Fruit fly (Drosophila melanogaster) ovary, adult (tissue): ENCODE measurements around the gene CG9784.

Source experiments
- CG17801 ChIP-seq: fragments of 200-800 bp; optimal IDR thresholded peaks from 2 replicates; lab custom pipeline; 2019; ENCODE audit warnings: missing biosample characterization, mild to moderate bottlenecking, missing genetic modification characterization, moderate library complexity; ENCODE audit not compliant: partially characterized antibody

CG9784 gene

dm6 chrX:16632135-16632534 is 33.1 kb upstream of the CG9784 start, which contains the start of gene CG9777:
Gene CG9777, minus strand, starts transcription at chrX:16632235.
- TF ChIP-seq CG17801 (GFP tag; lab: Kevin White, UChicago): no peak

dm6 chrX:16624519-16624918 is 25.5 kb upstream of the CG9784 start:
- TF ChIP-seq CG17801 (GFP tag; lab: Kevin White, UChicago): no peak

dm6 chrX:16623524-16623923 is 24.5 kb upstream of the CG9784 start:
- no peak for TF ChIP-seq CG17801 (GFP tag; lab: Kevin White, UChicago)

dm6 chrX:16621462-16621861 is 22.4 kb upstream of the CG9784 start, which contains the start of gene CG9782:
Gene CG9782, minus strand, starts transcription at chrX:16621589.
- TF ChIP-seq CG17801 (GFP tag; lab: Kevin White, UChicago): no peak

dm6 chrX:16618724-16619123 is 19.7 kb upstream of the CG9784 start:
- TF ChIP-seq CG17801 (GFP tag; lab: Kevin White, UChicago): no peak

- no peak for TF ChIP-seq CG17801 (GFP tag; lab: Kevin White, UChicago)
Measured at dm6 chrX:16616773-16617738, 18.0 kb upstream of the CG9784 start.

DNA sequence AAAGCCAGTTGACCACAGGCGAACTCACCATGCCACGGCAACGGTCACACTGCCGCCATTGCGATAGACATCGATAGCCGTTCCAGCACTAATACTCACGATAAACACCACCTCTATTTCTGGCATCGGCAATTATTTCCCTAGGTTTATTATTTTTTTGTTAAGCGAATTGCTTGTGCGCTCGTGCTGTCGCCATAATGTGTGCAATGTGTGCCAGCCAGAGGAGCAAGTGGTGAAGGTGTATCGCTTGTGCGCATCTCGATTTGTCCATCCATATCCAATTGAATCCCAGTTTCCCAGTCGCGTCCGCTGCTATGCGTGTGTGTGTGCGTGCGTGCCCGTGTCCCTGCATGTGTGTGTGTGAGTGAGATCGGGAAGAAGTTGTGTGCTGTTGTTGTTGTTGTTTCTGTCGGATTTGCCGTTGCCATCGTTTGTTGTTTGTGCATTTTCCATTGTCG is 11.6 kb upstream of the CG9784 start, which contains the start of gene mbt:
Gene mbt, plus strand, starts transcription at position 85 of the 458 bp plus-strand sequence.
- peak; percentile 7 for TF ChIP-seq CG17801 (GFP tag; lab: Kevin White, UChicago)

DNA sequence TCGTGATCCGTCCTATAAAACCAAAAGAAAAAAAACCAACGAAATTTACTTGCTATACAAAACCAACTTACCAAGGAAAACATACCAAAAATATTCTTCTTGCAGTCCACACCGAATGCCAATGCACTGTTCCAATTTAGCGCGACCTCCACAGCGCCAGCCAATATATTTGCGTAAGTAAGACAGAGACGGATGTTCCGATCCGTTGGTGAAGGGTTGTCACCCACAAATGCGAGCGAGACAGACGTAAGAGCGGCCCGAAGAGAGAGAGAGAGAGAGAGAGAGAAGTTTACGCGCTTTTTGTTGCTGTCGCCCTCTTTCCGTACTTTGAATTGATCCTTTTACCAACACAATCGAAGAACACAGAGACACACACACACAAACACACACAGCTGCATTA is 8.8 kb upstream of the CG9784 start:
- no peak for TF ChIP-seq CG17801 (GFP tag; lab: Kevin White, UChicago)

dm6 chrX:16599770-16600169 is 755 bp upstream of the CG9784 start:
- TF ChIP-seq CG17801 (GFP tag; lab: Kevin White, UChicago): no peak

- TF ChIP-seq CG17801 (GFP tag; lab: Kevin White, UChicago): peak; percentile 23
Measured at dm6 chrX:16598336-16598977, 558 bp downstream of the CG9784 start.

- TF ChIP-seq CG17801 (GFP tag; lab: Kevin White, UChicago): no peak
Measured at dm6 chrX:16596250-16596793, 2.7 kb downstream of the CG9784 start.

DNA sequence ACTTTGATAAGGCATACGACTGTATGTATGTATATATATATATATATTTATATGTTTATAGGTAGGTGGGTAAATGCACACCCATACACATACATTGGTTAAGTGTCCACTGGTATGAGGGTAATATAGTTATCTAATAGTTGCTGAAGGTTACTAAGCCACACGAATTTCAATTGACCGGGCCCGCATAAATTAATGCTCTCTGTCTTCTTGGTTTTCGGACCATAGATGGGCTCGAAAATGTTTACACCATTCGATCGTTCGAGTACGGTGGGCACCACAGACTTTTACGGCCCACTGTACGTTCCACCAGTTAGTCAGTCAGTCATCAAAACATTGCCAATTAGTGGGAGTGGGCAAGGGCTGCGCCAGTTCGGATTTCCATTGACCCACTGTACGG is 3.6 kb downstream of the CG9784 start:
- TF ChIP-seq CG17801 (GFP tag; lab: Kevin White, UChicago): no peak

DNA sequence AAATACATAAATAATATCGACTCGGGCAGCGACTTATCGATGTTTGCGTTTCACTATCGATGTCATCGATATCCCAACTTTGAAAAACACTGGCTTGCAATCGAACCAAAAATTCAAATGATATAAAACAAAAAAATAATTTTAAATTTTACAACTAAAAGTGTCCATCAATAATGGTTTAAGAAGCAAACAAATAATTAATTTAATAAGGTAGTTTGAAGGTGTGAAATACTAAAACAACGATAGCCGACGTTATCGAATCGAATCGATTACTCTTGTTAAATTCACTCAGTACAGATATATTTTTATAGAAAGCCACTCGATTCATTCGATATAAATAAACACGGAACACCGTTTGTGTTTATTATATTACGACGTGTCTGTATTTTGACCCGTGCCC is 5.6 kb downstream of the CG9784 start, which contains the start of the genes SMC3 and Ubc7:
Gene SMC3, minus strand, starts transcription at position 22 of the 400 bp plus-strand sequence.
Gene Ubc7, plus strand, starts transcription at position 260 of the 400 bp plus-strand sequence.
- TF ChIP-seq CG17801 (GFP tag; lab: Kevin White, UChicago): peak; percentile 20

DNA sequence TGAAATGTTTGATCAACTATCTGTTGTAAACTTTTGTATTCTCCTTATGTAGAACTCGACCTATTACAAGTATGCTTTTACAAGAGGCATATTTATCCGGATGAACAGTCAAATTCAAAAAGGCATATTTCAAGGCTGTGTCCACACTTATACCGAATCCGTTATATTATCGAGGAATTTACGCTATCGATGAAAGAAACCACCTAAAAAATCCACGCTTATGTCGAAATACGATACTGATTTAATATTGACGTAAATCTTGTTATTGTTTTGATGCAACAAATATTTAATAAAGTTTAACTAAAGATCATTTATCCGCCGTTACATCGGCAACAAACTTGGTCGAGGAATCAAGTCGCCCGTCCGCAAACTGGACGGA is 11.4 kb downstream of the CG9784 start, which contains the start of gene CG13014:
Gene CG13014, plus strand, starts transcription at position 206 of the 379 bp plus-strand sequence.
- no peak for TF ChIP-seq CG17801 (GFP tag; lab: Kevin White, UChicago)
